Worm (Caenorhabditis elegans): ENCODE measurements around the gene fbxb-51.

fbxb-51 gene

ce11 chrII:1597101-1598088 lies 46.9 kb downstream of the fbxb-51 start, which contains the start of gene bath-46 (continued):
- no peak for TF ChIP-seq daf-16 (GFP tag; optimal IDR thresholded peaks at IDR 0.05)
- peak; percentile 68 for TF ChIP-seq daf-16 (tag; optimal IDR thresholded peaks at IDR 0.05)
- TF ChIP-seq ZK546.5 (tag; optimal IDR thresholded peaks at IDR 0.05): no peak
- no peak for TF ChIP-seq fos-1 (tag; optimal IDR thresholded peaks at IDR 0.05)
- no peak for TF ChIP-seq F44E2.7 (GFP tag; IDR thresholded peaks at IDR 0.05)
- TF ChIP-seq Y105C5A.15 (GFP tag; IDR thresholded peaks at IDR 0.05): 0 out of 2 replicates have a peak, but pooled peaks have one; percentile 35
- no peak for TF ChIP-seq ceh-44 (GFP tag; IDR thresholded peaks at IDR 0.05)
- peak; percentile 75 for TF ChIP-seq lim-7 (GFP tag; IDR thresholded peaks at IDR 0.05)
- no peak for TF ChIP-seq nhr-11 (tag; optimal IDR thresholded peaks at IDR 0.05)
- no peak for TF ChIP-seq pha-4 (GFP tag; IDR thresholded peaks at IDR 0.05)
- TF ChIP-seq pha-4 (tag; optimal IDR thresholded peaks at IDR 0.05): no peak
- TF ChIP-seq hlh-30 (tag; optimal IDR thresholded peaks at IDR 0.05; ENCODE audit: insufficient read depth): no peak
- no peak for TF ChIP-seq ZK337.2 (GFP tag; IDR thresholded peaks at IDR 0.05)
- no peak for TF ChIP-seq nhr-10 (tag; optimal IDR thresholded peaks at IDR 0.05)
- TF ChIP-seq php-3 (GFP tag; IDR thresholded peaks at IDR 0.05): no peak
- no peak for TF ChIP-seq fkh-10 (GFP tag; optimal IDR thresholded peaks at IDR 0.05)
- no peak for TF ChIP-seq nhr-237 (tag; optimal IDR thresholded peaks at IDR 0.05)
- peak; percentile 48 for TF ChIP-seq hlh-11 (tag; optimal IDR thresholded peaks at IDR 0.05)
- TF ChIP-seq tag-97 (GFP tag; IDR thresholded peaks at IDR 0.05): no peak
- no peak for TF ChIP-seq Y5F2A.4 (GFP tag; optimal IDR thresholded peaks at IDR 0.05)
- TF ChIP-seq lin-38 (GFP tag; IDR thresholded peaks at IDR 0.05): no peak

ce11 chrII:1600661-1601060 lies 50.1 kb downstream of the fbxb-51 start, which contains the start of gene bath-26:
TSS of gene bath-26 (minus strand) at chrII:1600761.
- TF ChIP-seq zfp-2 (tag; optimal IDR thresholded peaks at IDR 0.05) (no peak), unc-62 (GFP tag; optimal IDR thresholded peaks at IDR 0.05 in 1 of 2) (peak in 1 of 2 experiments; percentile 30), unc-62 (tag; optimal IDR thresholded peaks at IDR 0.05) (no peak)

Measured in whole organism, L4 larva.